Fruit fly (Drosophila melanogaster): ENCODE results near the gene Cwc25.

The Cwc25 gene

DNA sequence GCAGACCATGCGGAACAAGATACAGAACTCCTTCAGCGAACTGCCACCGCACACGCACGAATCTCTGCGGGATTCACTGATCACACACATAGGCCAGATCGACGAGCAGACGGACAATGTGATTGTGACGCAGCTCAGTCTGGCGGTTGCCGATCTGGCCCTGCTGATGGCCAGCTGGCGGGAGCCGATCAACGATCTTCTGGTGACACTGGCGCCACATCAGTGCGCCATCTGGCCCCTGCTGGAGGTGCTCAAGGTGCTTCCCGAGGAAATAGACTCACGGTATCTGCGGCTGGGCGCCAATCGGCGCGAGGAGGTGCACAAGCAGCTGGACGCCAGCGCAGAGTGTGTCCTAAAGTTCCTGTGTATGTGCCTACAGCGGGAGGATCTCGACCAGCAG is 15.4 kb downstream of the Cwc25 start:
- TF ChIP-seq noc (tag; optimal IDR thresholded peaks at IDR 0.05): no peak

dm6 chr2L:2765659-2766373 is 20.9 kb downstream of the Cwc25 start, which contains the start of the genes Snx21 and aph-1:
Snx21 (minus strand) TSS chr2L:2765665.
aph-1 (plus strand) TSS chr2L:2766233.
- peak; percentile 94 for TF ChIP-seq noc (tag; optimal IDR thresholded peaks at IDR 0.05)

dm6 chr2L:2767627-2768026 is 22.7 kb downstream of the Cwc25 start, which contains the start of the genes Taf10b and Taf10:
Taf10b (minus strand) TSS chr2L:2767845.
Taf10 (plus strand) TSS chr2L:2767890.
- TF ChIP-seq noc (tag; optimal IDR thresholded peaks at IDR 0.05): peak; percentile 22

- TF ChIP-seq noc (tag; optimal IDR thresholded peaks at IDR 0.05): peak; percentile 35
These were observed 24.7 kb downstream of the Cwc25 start, which contains the start of the genes colt and HINT1 for dm6 chr2L:2769476-2770185. colt (minus strand) TSS chr2L:2770069. HINT1 (plus strand) TSS chr2L:2770135.

dm6 chr2L:2771676-2772075 is 26.8 kb downstream of the Cwc25 start, which contains the start of gene CG15399:
CG15399 (minus strand) TSS chr2L:2771776.
- no peak for TF ChIP-seq noc (tag; optimal IDR thresholded peaks at IDR 0.05)

dm6 chr2L:2782790-2783189 is 37.9 kb downstream of the Cwc25 start:
- no peak for TF ChIP-seq noc (tag; optimal IDR thresholded peaks at IDR 0.05)

Data from whole organism, larva.